ENCODE assay signal across 1 fruit fly cellular context in the genomic region with DNA sequence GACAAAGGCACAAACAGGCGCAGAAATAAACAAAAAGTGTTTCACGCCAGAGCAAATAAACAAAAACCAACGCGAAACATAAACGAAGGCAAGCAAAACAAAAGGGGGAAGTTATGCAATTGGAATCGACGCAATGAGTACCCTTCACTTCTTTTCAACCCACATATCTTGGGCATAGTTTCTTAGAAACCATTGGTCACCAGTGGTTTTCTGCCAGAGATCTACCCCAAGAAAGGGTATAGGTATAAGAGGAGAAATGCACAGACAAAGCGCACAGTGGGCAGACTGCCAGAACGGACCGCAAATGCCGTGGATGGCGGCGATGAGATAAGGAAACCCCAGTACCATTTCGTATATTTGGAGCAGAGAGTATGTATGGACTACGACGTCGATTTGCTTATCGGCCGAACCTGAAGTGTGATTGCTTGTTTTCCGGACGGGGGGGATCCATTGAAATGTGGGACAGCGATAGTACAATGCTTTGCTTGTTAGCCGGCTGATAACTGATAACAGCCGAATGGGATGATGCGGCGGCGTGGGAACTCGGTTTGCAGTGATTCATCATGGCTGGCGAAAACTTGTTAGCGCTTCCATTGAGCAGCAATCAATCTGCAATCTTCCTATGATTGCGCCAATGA.
A peak's percentile ranks its signal among the peaks of the same experiment; 100 is the strongest.
TF ChIP-seq lines count a peak whose summit lies in the region.

No protein-coding gene starts in this region.

TF ChIP-seq in whole organism, embryonic, 481 proteins besides CTCF, POLR2A, EP300 and RAD21 (continued from another document):
- TF ChIP-seq zf30C (GFP tag; optimal IDR thresholded peaks at IDR 0.05; lab: Kevin White, UChicago) (no peak), CG10959 (GFP tag; IDR thresholded peaks at IDR 0.05; lab: Robert Waterston, UW) (peak; percentile 23; the same call in 1 of the 2 replicates), Stat92E (GFP tag; optimal IDR thresholded peaks at IDR 0.05; lab: Kevin White, UChicago) (no peak)
